Worm (Caenorhabditis elegans): ENCODE measurements around the gene T07F8.4.

The T07F8.4 gene

ce11 chrII:7111657-7112049, 20.2 kb downstream of the T07F8.4 start, which contains the start of gene F10E7.5 (continued):
- TF ChIP-seq lir-3 (tag; optimal IDR thresholded peaks at IDR 0.05; ENCODE audit: poor library complexity) (no peak), lin-35 (GFP tag; optimal IDR thresholded peaks at IDR 0.05) (peak; percentile 51 to 68), hpl-2 (GFP tag; optimal IDR thresholded peaks at IDR 0.05) (no peak), blmp-1 (tag; optimal IDR thresholded peaks at IDR 0.05) (peak; percentile 61), elt-3 (tag; optimal IDR thresholded peaks at IDR 0.05) (no peak), dpl-1 (GFP tag; optimal IDR thresholded peaks at IDR 0.05) (peak; percentile 21 to 69 (median 68)), hlh-17 (GFP tag; optimal IDR thresholded peaks at IDR 0.05; ENCODE audit: borderline replicate concordance) (no peak), sup-37 (GFP tag; optimal IDR thresholded peaks at IDR 0.05) (no peak), nhr-90 (tag; optimal IDR thresholded peaks at IDR 0.05; ENCODE audit: poor library complexity) (peak; percentile 33), mep-1 (tag; optimal IDR thresholded peaks at IDR 0.05) (peak; percentile 83), nhr-28 (tag; optimal IDR thresholded peaks at IDR 0.05) (no peak), skn-1 (tag; optimal IDR thresholded peaks at IDR 0.05) (no peak), swsn-7 (tag; optimal IDR thresholded peaks at IDR 0.05) (peak; percentile 34), ceh-88 (GFP tag; IDR thresholded peaks at IDR 0.05) (no peak), snpc-4 (tag; optimal IDR thresholded peaks at IDR 0.05) (peak; percentile 23), nhr-77 (tag; optimal IDR thresholded peaks at IDR 0.05) (no peak), C34B4.2 (tag; optimal IDR thresholded peaks at IDR 0.05) (no peak), zip-4 (GFP tag; optimal IDR thresholded peaks at IDR 0.05) (no peak), dsc-1 (tag; optimal IDR thresholded peaks at IDR 0.05) (peak; percentile 19), unc-130 (tag; optimal IDR thresholded peaks at IDR 0.05) (peak; percentile 40), F16B12.6 (tag; optimal IDR thresholded peaks at IDR 0.05) (peak; percentile 94), xbp-1 (tag; optimal IDR thresholded peaks at IDR 0.05) (peak; percentile 44), aly-2 (tag; optimal IDR thresholded peaks at IDR 0.05) (peak; percentile 40), nhr-85 (tag) (peak; percentile 48), pax-3 (tag; optimal IDR thresholded peaks at IDR 0.05) (no peak)

- peak; percentile 18; the same call in 1 of the 2 replicates for TF ChIP-seq isw-1 (GFP tag; IDR thresholded peaks at IDR 0.05)
- peak in 2 of 3 experiments; percentile 20 to 44 for TF ChIP-seq ceh-82 (tag; optimal IDR thresholded peaks at IDR 0.05)
- TF ChIP-seq fkh-10 (GFP tag; optimal IDR thresholded peaks at IDR 0.05): peak; percentile 71
- no peak for TF ChIP-seq rnt-1 (tag; optimal IDR thresholded peaks at IDR 0.05)
- TF ChIP-seq efl-1 (optimal IDR thresholded peaks at IDR 0.05): peak in 1 of 2 experiments; percentile 5
- TF ChIP-seq efl-1 (GFP tag; optimal IDR thresholded peaks at IDR 0.05 in 1 of 2): no peak
- peak; percentile 34 for TF ChIP-seq fkh-8 (tag; optimal IDR thresholded peaks at IDR 0.05)
- TF ChIP-seq C16A3.4 (tag; optimal IDR thresholded peaks at IDR 0.05): no peak
- TF ChIP-seq lin-14 (GFP tag; optimal IDR thresholded peaks at IDR 0.05): peak; percentile 67
- TF ChIP-seq nhr-19 (GFP tag; conservative IDR thresholded peaks at IDR 0.05): no peak
- TF ChIP-seq F16B12.6 (tag; optimal IDR thresholded peaks at IDR 0.05): peak; percentile 13
- TF ChIP-seq zip-4 (GFP tag; optimal IDR thresholded peaks at IDR 0.05): no peak
- TF ChIP-seq nhr-71 (tag; optimal IDR thresholded peaks at IDR 0.05): peak; percentile 12
- TF ChIP-seq lsy-2 (tag; optimal IDR thresholded peaks at IDR 0.05): peak in 1 of 2 experiments; percentile 56
- TF ChIP-seq dsc-1 (tag; optimal IDR thresholded peaks at IDR 0.05): no peak
- TF ChIP-seq mdl-1 (tag; optimal IDR thresholded peaks at IDR 0.05): no peak
Observed at ce11 chrII:7111012-7111656, 20.7 kb downstream of the T07F8.4 start.

- TF ChIP-seq nhr-28 (tag; optimal IDR thresholded peaks at IDR 0.05) (no peak), hlh-17 (GFP tag; optimal IDR thresholded peaks at IDR 0.05; ENCODE audit: borderline replicate concordance) (no peak), dsc-1 (tag; optimal IDR thresholded peaks at IDR 0.05) (no peak), pag-3 (tag; optimal IDR thresholded peaks at IDR 0.05; ENCODE audit: borderline replicate concordance, insufficient read depth) (no peak), isw-1 (GFP tag; IDR thresholded peaks at IDR 0.05) (no peak), nhr-77 (tag; optimal IDR thresholded peaks at IDR 0.05) (no peak), ets-5 (GFP tag; IDR thresholded peaks at IDR 0.05) (no peak), unc-86 (tag; optimal IDR thresholded peaks at IDR 0.05) (no peak), efl-1 (optimal IDR thresholded peaks at IDR 0.05) (no peak), efl-1 (GFP tag; optimal IDR thresholded peaks at IDR 0.05 in 1 of 2) (no peak), nhr-90 (tag; optimal IDR thresholded peaks at IDR 0.05; ENCODE audit: poor library complexity) (no peak), lsy-2 (tag; optimal IDR thresholded peaks at IDR 0.05) (no peak), elt-2 (tag; optimal IDR thresholded peaks at IDR 0.05) (no peak), aha-1 (tag; optimal IDR thresholded peaks at IDR 0.05) (no peak), efl-3 (GFP tag; optimal IDR thresholded peaks at IDR 0.05) (no peak), sptf-1 (tag; optimal IDR thresholded peaks at IDR 0.05) (no peak)
Observed at ce11 chrII:7109956-7110355, 21.9 kb downstream of the T07F8.4 start, which contains the start of gene F10E7.9. Gene F10E7.9, minus strand, starts transcription at chrII:7110056.

All from whole organism, L1 larva.